Fruit fly (Drosophila melanogaster) whole organism, embryonic: ENCODE data around the gene Arr1.

Experiments
- CG10366 ChIP-seq: fragments of 200-800 bp; sonication (Bioruptor generic); IDR thresholded peaks from 2 replicates; pipeline ENCODE4 v1.3.6; 2022; ENCODE audit warnings: missing biosample characterization, missing genetic modification characterization
- CG11456 ChIP-seq: fragments of 200-800 bp; sonication (Bioruptor generic); IDR thresholded peaks from 3 replicates; pipeline ENCODE4 v1.3.6; 2022; ENCODE audit warnings: missing biosample characterization, missing genetic modification characterization
- CG12769 ChIP-seq: fragments of 200-800 bp; sonication (Bioruptor generic); optimal IDR thresholded peaks from 2 replicates; lab custom pipeline; 2019; ENCODE audit warnings: missing biosample characterization, mild to moderate bottlenecking, missing genetic modification characterization, moderate library complexity
- CG13287 ChIP-seq: fragments of 200-800 bp; sonication (Bioruptor generic); IDR thresholded peaks from 2 replicates; pipeline ENCODE4 v1.3.6; 2022; ENCODE audit warnings: missing biosample characterization, missing genetic modification characterization; ENCODE audit not compliant: partially characterized antibody
- CG14441 ChIP-seq: fragments of 200-800 bp; sonication (Bioruptor generic); IDR thresholded peaks from 2 replicates; pipeline ENCODE4 v1.3.6; 2022; ENCODE audit warnings: missing biosample characterization, missing genetic modification characterization
- CG15073 ChIP-seq: fragments of 200-800 bp; sonication (Bioruptor generic); optimal IDR thresholded peaks from 2 replicates; lab custom pipeline; 2016; ENCODE audit warnings: missing biosample characterization, missing genetic modification characterization
- CG6654 ChIP-seq: fragments of 200-800 bp; sonication (Bioruptor generic); optimal IDR thresholded peaks from 2 replicates; lab custom pipeline; 2017; ENCODE audit warnings: missing biosample characterization, mild to moderate bottlenecking, missing genetic modification characterization
- CkIIα-i1 ChIP-seq: fragments of 200-800 bp; sonication (Bioruptor generic); IDR thresholded peaks from 2 replicates; pipeline ENCODE4 v1.3.6; 2022; ENCODE audit warnings: missing biosample characterization, missing genetic modification characterization
- NK7.1 ChIP-seq: fragments of 200-800 bp; sonication (Bioruptor generic); optimal IDR thresholded peaks from 3 replicates; lab custom pipeline; 2016; ENCODE audit warnings: missing biosample characterization, missing genetic modification characterization
- ara ChIP-seq: fragments of 200-800 bp; sonication (Bioruptor generic); IDR thresholded peaks from 2 replicates; pipeline ENCODE4 v1.3.6; 2022; ENCODE audit warnings: missing biosample characterization, missing genetic modification characterization
- her ChIP-seq: fragments of 200-800 bp; sonication (Bioruptor generic); optimal IDR thresholded peaks from 2 replicates; lab custom pipeline; 2016; ENCODE audit warnings: missing biosample characterization, missing genetic modification characterization
- kay ChIP-seq: fragments of 200-800 bp; sonication (Bioruptor generic); optimal IDR thresholded peaks from 2 replicates; lab custom pipeline; 2016; ENCODE audit warnings: missing biosample characterization, missing genetic modification characterization
- mam ChIP-seq: fragments of 200-800 bp; sonication (Bioruptor generic); optimal IDR thresholded peaks from 3 replicates; lab custom pipeline; 2016; ENCODE audit warnings: missing biosample characterization, missing genetic modification characterization
- pan ChIP-seq, 4 experiments: fragments of >200 bp in 3 of 4; fragments of 200-800 bp in 1 of 4; sonication (Bioruptor generic) in 1 of 4; optimal IDR thresholded peaks in 3 of 4; IDR thresholded peaks in 1 of 4; 2 replicates each; pipeline versions ENCODE4 v1.3.6 to Lab custom; 2017 to 2022; ENCODE audit warnings: missing biosample characterization in 2 of 4, missing genetic modification characterization in 2 of 4, mixed read lengths in 1 of 4

dm6 chr2L:18114176-18114703 is 36.2 kb downstream of the Arr1 start, which contains the start of gene CG15152:
- TF ChIP-seq NK7.1 (GFP tag; lab: Kevin White, UChicago) (no peak), pan (optimal IDR thresholded peaks at IDR 0.05; lab: Kevin White, UChicago) (no peak), pan (GFP tag; optimal IDR thresholded peaks at IDR 0.05 in 1 of 2, IDR thresholded peaks at IDR 0.05 in 1 of 2) (no peak), CkIIα-i1 (GFP tag; lab: Robert Waterston, UW) (no peak), CG12769 (tag; lab: Kevin White, UChicago) (no peak), CG11456 (GFP tag; lab: Robert Waterston, UW) (no peak), CG14441 (no peak), her (GFP tag; lab: Kevin White, UChicago) (no peak), CG10366 (no peak), mam (GFP tag; lab: Kevin White, UChicago) (no peak), CG6654 (GFP tag; lab: Kevin White, UChicago) (no peak), kay (GFP tag; lab: Kevin White, UChicago) (no peak), ara (GFP tag; lab: Robert Waterston, UW) (no peak), CG13287 (GFP tag; lab: Robert Waterston, UW) (no peak), CG15073 (no peak)
